Fruit fly (Drosophila melanogaster) whole organism, embryonic: ENCODE results near the gene Setx.

Experiments used
- Ada2b ChIP-seq: fragments of 200-800 bp; sonication (Bioruptor generic); IDR thresholded peaks from 2 replicates; pipeline ENCODE4 v1.3.6; 2022; ENCODE audit warnings: missing biosample characterization, missing genetic modification characterization
- BEAF-32 ChIP-seq: fragments of 200-800 bp; sonication (Bioruptor generic); optimal IDR thresholded peaks from 3 replicates; lab custom pipeline; 2017; ENCODE audit warnings: missing biosample characterization, missing genetic modification characterization, mild to moderate bottlenecking, moderate library complexity, missing genetic modification reagents
- CG10267 ChIP-seq: fragments of 200-800 bp; sonication (Bioruptor generic); optimal IDR thresholded peaks from 2 replicates; lab custom pipeline; 2018; ENCODE audit warnings: missing biosample characterization, mild to moderate bottlenecking, missing genetic modification characterization, moderate library complexity
- CG12104 ChIP-seq: fragments of 200-800 bp; sonication (Bioruptor generic); optimal IDR thresholded peaks from 3 replicates; lab custom pipeline; 2016; ENCODE audit warnings: missing biosample characterization, missing genetic modification characterization
- CG12769 ChIP-seq: fragments of 200-800 bp; sonication (Bioruptor generic); optimal IDR thresholded peaks from 2 replicates; lab custom pipeline; 2019; ENCODE audit warnings: missing biosample characterization, mild to moderate bottlenecking, missing genetic modification characterization, moderate library complexity
- CG14667 ChIP-seq: fragments of 200-800 bp; sonication (Bioruptor generic); IDR thresholded peaks from 2 replicates; pipeline ENCODE4 v1.3.6; 2022; ENCODE audit warnings: missing biosample characterization, missing genetic modification characterization
- CG14860 ChIP-seq: fragments of 200-800 bp; sonication (Bioruptor generic); IDR thresholded peaks from 3 replicates; pipeline ENCODE4 v1.3.6; 2022; ENCODE audit warnings: missing biosample characterization, missing genetic modification characterization; ENCODE audit not compliant: partially characterized antibody
- CG16813 ChIP-seq: fragments of 200-800 bp; sonication (Bioruptor generic); IDR thresholded peaks from 3 replicates; pipeline ENCODE4 v1.3.6; 2022; ENCODE audit warnings: missing biosample characterization, missing genetic modification characterization; ENCODE audit not compliant: partially characterized antibody
- CG16863 ChIP-seq: fragments of 200-800 bp; sonication (Bioruptor generic); optimal IDR thresholded peaks from 3 replicates; lab custom pipeline; 2016; ENCODE audit warnings: missing biosample characterization, missing genetic modification characterization
- CG17186 ChIP-seq: fragments of 200-800 bp; sonication (Bioruptor generic); optimal IDR thresholded peaks from 3 replicates; lab custom pipeline; 2017; ENCODE audit warnings: missing biosample characterization, missing genetic modification reagents, missing genetic modification characterization
- CG2116 ChIP-seq: fragments of 200-800 bp; sonication (Bioruptor generic); optimal IDR thresholded peaks from 3 replicates; lab custom pipeline; 2018; ENCODE audit warnings: missing biosample characterization, mild to moderate bottlenecking, missing genetic modification characterization
- CG30020 ChIP-seq: fragments of 200-800 bp; optimal IDR thresholded peaks from 2 replicates; lab custom pipeline; 2019; ENCODE audit warnings: missing biosample characterization, mild to moderate bottlenecking, missing genetic modification characterization, moderate library complexity
- CG3847 ChIP-seq: fragments of 200-800 bp; sonication (Bioruptor generic); IDR thresholded peaks from 2 replicates; pipeline ENCODE4 v1.3.6; 2022; ENCODE audit warnings: missing biosample characterization, missing genetic modification characterization
- CG4617 ChIP-seq: fragments of 200-800 bp; sonication (Bioruptor generic); optimal IDR thresholded peaks from 3 replicates; lab custom pipeline; 2016; ENCODE audit warnings: missing biosample characterization, missing genetic modification characterization, borderline replicate concordance
- CG6654 ChIP-seq: fragments of 200-800 bp; sonication (Bioruptor generic); optimal IDR thresholded peaks from 2 replicates; lab custom pipeline; 2017; ENCODE audit warnings: missing biosample characterization, mild to moderate bottlenecking, missing genetic modification characterization
- CG6683 ChIP-seq: fragments of 200-800 bp; sonication (Bioruptor generic); optimal IDR thresholded peaks from 2 replicates; lab custom pipeline; 2017; ENCODE audit warnings: missing biosample characterization, mild to moderate bottlenecking, missing genetic modification characterization, missing genetic modification reagents
- CG6791 ChIP-seq: fragments of 200-800 bp; sonication (Bioruptor generic); IDR thresholded peaks from 3 replicates; pipeline ENCODE4 v1.3.6; 2022; ENCODE audit warnings: missing biosample characterization, missing genetic modification characterization; ENCODE audit not compliant: partially characterized antibody
- CG8089 ChIP-seq: fragments of 200-800 bp; sonication (Bioruptor generic); optimal IDR thresholded peaks from 3 replicates; lab custom pipeline; 2016; ENCODE audit warnings: missing biosample characterization, missing genetic modification characterization
- CG8359 ChIP-seq: fragments of 200-800 bp; sonication (Bioruptor generic); optimal IDR thresholded peaks from 2 replicates; lab custom pipeline; 2017; ENCODE audit warnings: missing biosample characterization, mild to moderate bottlenecking, missing genetic modification characterization, borderline replicate concordance
- CTCF ChIP-seq: fragments of 200-800 bp; sonication (Bioruptor generic); optimal IDR thresholded peaks from 2 replicates; lab custom pipeline; 2017; ENCODE audit warnings: missing biosample characterization, mild to moderate bottlenecking, missing genetic modification characterization, moderate library complexity
- E2f2 ChIP-seq: fragments of 200-800 bp; sonication (Bioruptor generic); IDR thresholded peaks from 2 replicates; pipeline ENCODE4 v1.3.6; 2022; ENCODE audit warnings: missing biosample characterization, missing genetic modification characterization
- HHEX ChIP-seq: fragments of 200-800 bp; sonication (Bioruptor generic); optimal IDR thresholded peaks from 3 replicates; lab custom pipeline; 2017; ENCODE audit warnings: missing biosample characterization, mild to moderate bottlenecking, missing genetic modification characterization, missing genetic modification reagents
- HmgZ ChIP-seq: fragments of 200-800 bp; sonication (Bioruptor generic); optimal IDR thresholded peaks from 2 replicates; lab custom pipeline; 2018; ENCODE audit warnings: missing biosample characterization, mild to moderate bottlenecking, missing genetic modification characterization
- Hmx ChIP-seq: fragments of 200-800 bp; sonication (Bioruptor generic); optimal IDR thresholded peaks from 2 replicates; lab custom pipeline; 2016; ENCODE audit warnings: missing biosample characterization, missing genetic modification characterization
- Hr78 ChIP-seq, 2 experiments: fragments of 200-800 bp in 1 of 2; fragments of >200 bp in 1 of 2; sonication (Bioruptor generic) in 1 of 2; optimal IDR thresholded peaks; 2 replicates each; lab custom pipeline; 2017 to 2019; ENCODE audit warnings: missing biosample characterization in 2 of 2, missing genetic modification characterization in 2 of 2, mild to moderate bottlenecking in 1 of 2, moderate library complexity in 1 of 2
- Kr ChIP-seq: fragments of 200-800 bp; sonication (Bioruptor generic); optimal IDR thresholded peaks from 2 replicates; lab custom pipeline; 2017; ENCODE audit warnings: missing biosample characterization, mild to moderate bottlenecking, missing genetic modification characterization
- MBD-R2 ChIP-seq: fragments of 200-800 bp; sonication (Bioruptor generic); IDR thresholded peaks from 2 replicates; pipeline ENCODE4 v1.3.6; 2022; ENCODE audit warnings: missing biosample characterization, missing genetic modification characterization
- Oli ChIP-seq: fragments of 200-800 bp; sonication (Bioruptor generic); optimal IDR thresholded peaks from 2 replicates; lab custom pipeline; 2018; ENCODE audit warnings: missing biosample characterization, mild to moderate bottlenecking, missing genetic modification characterization, moderate library complexity
- Opbp ChIP-seq: fragments of 200-800 bp; sonication (Bioruptor generic); IDR thresholded peaks from 3 replicates; pipeline ENCODE4 v1.3.6; 2022; ENCODE audit warnings: missing biosample characterization, missing genetic modification characterization; ENCODE audit not compliant: partially characterized antibody
- Scr ChIP-seq: fragments of 200-800 bp; sonication (Bioruptor generic); IDR thresholded peaks from 2 replicates; pipeline ENCODE4 v1.3.6; 2022; ENCODE audit warnings: missing biosample characterization, missing genetic modification characterization; ENCODE audit not compliant: partially characterized antibody
- Tbp ChIP-seq: fragments of >200 bp; optimal IDR thresholded peaks from 2 replicates; lab custom pipeline; 2018; ENCODE audit warnings: missing biosample characterization, missing genetic modification characterization
- Xbp1 ChIP-seq: fragments of 200-800 bp; sonication (Bioruptor generic); optimal IDR thresholded peaks from 3 replicates; lab custom pipeline; 2016; ENCODE audit warnings: missing biosample characterization, mild to moderate bottlenecking, missing genetic modification characterization
- ato ChIP-seq: fragments of 200-800 bp; sonication (Bioruptor generic); IDR thresholded peaks from 2 replicates; pipeline ENCODE4 v1.3.6; 2022; ENCODE audit warnings: missing biosample characterization, missing genetic modification characterization; ENCODE audit not compliant: partially characterized antibody
- ci ChIP-seq: fragments of 200-800 bp; sonication (Bioruptor generic); IDR thresholded peaks from 3 replicates; pipeline ENCODE4 v1.3.6; 2022; ENCODE audit warnings: missing biosample characterization, missing genetic modification characterization
- ftz-f1 ChIP-seq: fragments of 200-800 bp; sonication (Bioruptor generic); optimal IDR thresholded peaks from 2 replicates; lab custom pipeline; 2016; ENCODE audit warnings: missing biosample characterization, missing genetic modification characterization
- gfzf ChIP-seq: fragments of 200-800 bp; sonication (Bioruptor generic); optimal IDR thresholded peaks from 2 replicates; lab custom pipeline; 2016; ENCODE audit warnings: missing biosample characterization, mild to moderate bottlenecking, missing genetic modification characterization, moderate library complexity
- hb ChIP-seq: fragments of 200-800 bp; sonication (Bioruptor generic); IDR thresholded peaks from 3 replicates; pipeline ENCODE4 v1.3.6; 2022; ENCODE audit warnings: missing biosample characterization, missing genetic modification characterization; ENCODE audit not compliant: partially characterized antibody
- hbn ChIP-seq: fragments of 200-800 bp; sonication (Bioruptor generic); IDR thresholded peaks from 2 replicates; pipeline ENCODE4 v1.3.6; 2022; ENCODE audit warnings: missing biosample characterization, missing genetic modification characterization; ENCODE audit not compliant: partially characterized antibody
- hkb ChIP-seq, 2 experiments: fragments of 200-800 bp in 1 of 2; fragments of >200 bp in 1 of 2; sonication (Bioruptor generic) in 1 of 2; IDR thresholded peaks in 1 of 2; optimal IDR thresholded peaks in 1 of 2; 2 replicates each; pipeline versions ENCODE4 v1.3.6 to Lab custom; 2017 to 2022; ENCODE audit warnings: missing biosample characterization in 1 of 2, missing genetic modification characterization in 1 of 2
- ind ChIP-seq: fragments of 200-800 bp; sonication (Bioruptor generic); optimal IDR thresholded peaks from 3 replicates; lab custom pipeline; 2016; ENCODE audit warnings: missing biosample characterization, missing genetic modification characterization
- lilli ChIP-seq: fragments of 200-800 bp; sonication (Bioruptor generic); optimal IDR thresholded peaks from 3 replicates; lab custom pipeline; 2016; ENCODE audit warnings: missing biosample characterization, missing genetic modification characterization
- nerfin-2 ChIP-seq: fragments of 200-800 bp; sonication (Bioruptor generic); IDR thresholded peaks from 2 replicates; pipeline ENCODE4 v1.3.6; 2022; ENCODE audit warnings: missing biosample characterization, missing genetic modification characterization; ENCODE audit not compliant: partially characterized antibody
- phol ChIP-seq: fragments of 200-800 bp; sonication (Bioruptor generic); optimal IDR thresholded peaks from 3 replicates; lab custom pipeline; 2018; ENCODE audit warnings: missing biosample characterization, mild to moderate bottlenecking, missing genetic modification characterization, moderate library complexity
- pita ChIP-seq: fragments of 200-800 bp; sonication (Bioruptor generic); optimal IDR thresholded peaks from 2 replicates; lab custom pipeline; 2017; ENCODE audit warnings: missing biosample characterization, mild to moderate bottlenecking, missing genetic modification characterization
- pum ChIP-seq: fragments of 200-800 bp; sonication (Bioruptor generic); optimal IDR thresholded peaks from 2 replicates; lab custom pipeline; 2016; ENCODE audit warnings: missing biosample characterization, missing genetic modification characterization
- sna ChIP-seq: fragments of 200-800 bp; sonication (Bioruptor generic); IDR thresholded peaks from 2 replicates; pipeline ENCODE4 v1.3.6; 2022; ENCODE audit warnings: missing biosample characterization, missing genetic modification characterization; ENCODE audit not compliant: partially characterized antibody
- so ChIP-seq: fragments of 200-800 bp; sonication (Bioruptor generic); IDR thresholded peaks from 3 replicates; pipeline ENCODE4 v1.3.6; 2022; ENCODE audit warnings: missing biosample characterization, missing genetic modification characterization
- sob ChIP-seq: fragments of 200-800 bp; sonication (Bioruptor generic); IDR thresholded peaks from 2 replicates; pipeline ENCODE4 v1.3.6; 2022; ENCODE audit warnings: missing biosample characterization, missing genetic modification characterization
- stwl ChIP-seq: fragments of 200-800 bp; sonication (Bioruptor generic); optimal IDR thresholded peaks from 3 replicates; lab custom pipeline; 2018; ENCODE audit warnings: missing biosample characterization, mild to moderate bottlenecking, missing genetic modification characterization, moderate library complexity

The Setx gene

dm6 chr3L:8121590-8121989 lies 15.7 kb downstream of the Setx start, which contains the start of gene ldbr (continued):
- TF ChIP-seq hkb (optimal IDR thresholded peaks at IDR 0.05; lab: Kevin White, UChicago) (no peak), hkb (GFP tag; IDR thresholded peaks at IDR 0.05; lab: Robert Waterston, UW) (peak; percentile 26; the same call in 1 of the 2 replicates), CG17186 (peak; percentile 6), Hmx (no peak), HHEX (GFP tag; lab: Kevin White, UChicago) (no peak), ind (GFP tag; lab: Kevin White, UChicago) (no peak), CTCF (GFP tag; lab: Kevin White, UChicago) (no peak), nerfin-2 (GFP tag; lab: Robert Waterston, UW) (peak; percentile 52; the same call in 1 of the 2 replicates), CG6654 (no peak), gfzf (GFP tag; lab: Kevin White, UChicago) (peak; percentile 40), Oli (tag; lab: Kevin White, UChicago) (no peak), stwl (tag; lab: Kevin White, UChicago) (peak; percentile 60), sob (GFP tag; lab: Robert Waterston, UW) (peak; percentile 8; the same call in 1 of the 2 replicates), CG4617 (GFP tag; lab: Kevin White, UChicago) (peak; percentile 18), CG8089 (GFP tag; lab: Kevin White, UChicago) (no peak), Kr (GFP tag; lab: Kevin White, UChicago) (no peak), pita (GFP tag; lab: Kevin White, UChicago) (no peak), CG8359 (GFP tag; lab: Kevin White, UChicago) (no peak), lilli (GFP tag; lab: Kevin White, UChicago) (peak; percentile 17), ato (GFP tag; lab: Robert Waterston, UW) (peak; percentile 56), E2f2 (GFP tag; lab: Robert Waterston, UW) (peak; percentile 93), ftz-f1 (GFP tag; lab: Kevin White, UChicago) (no peak), CG3847 (GFP tag; lab: Robert Waterston, UW) (no peak), CG12104 (GFP tag; lab: Kevin White, UChicago) (no peak), MBD-R2 (GFP tag; lab: Robert Waterston, UW) (peak; percentile 74), CG10267 (tag; lab: Kevin White, UChicago) (peak; percentile 94), ci (GFP tag; lab: Robert Waterston, UW) (0 out of 3 replicates have a peak, but pooled peaks have one; percentile 29), hbn (GFP tag; lab: Robert Waterston, UW) (peak; percentile 29; the same call in 1 of the 2 replicates), CG12769 (tag; lab: Kevin White, UChicago) (no peak), CG6683 (GFP tag; lab: Kevin White, UChicago) (no peak), phol (tag; lab: Kevin White, UChicago) (peak; percentile 39), Xbp1 (GFP tag; lab: Kevin White, UChicago) (no peak), so (no peak), Tbp (GFP tag; lab: Kevin White, UChicago) (no peak), BEAF-32 (peak; percentile 38), Hr78 (GFP tag; optimal IDR thresholded peaks at IDR 0.05; lab: Kevin White, UChicago) (no peak), Ada2b (GFP tag; lab: Robert Waterston, UW) (no peak), CG14667 (GFP tag; lab: Robert Waterston, UW) (no peak), CG6791 (peak; percentile 57; the same call in 2 of the 3 replicates), CG2116 (GFP tag; lab: Kevin White, UChicago) (peak; percentile 87), Scr (GFP tag; lab: Robert Waterston, UW) (peak; percentile 57), Opbp (GFP tag; lab: Robert Waterston, UW) (peak; percentile 45; the same call in 2 of the 3 replicates), HmgZ (tag; lab: Kevin White, UChicago) (peak; percentile 41), pum (GFP tag; lab: Kevin White, UChicago) (no peak), CG14860 (GFP tag; lab: Robert Waterston, UW) (0 out of 3 replicates have a peak, but pooled peaks have one; percentile 33), CG16813 (GFP tag; lab: Robert Waterston, UW) (peak; percentile 54; the same call in 2 of the 3 replicates), hb (GFP tag; lab: Robert Waterston, UW) (no peak; the same call in 2 of the 3 replicates), sna (GFP tag; lab: Robert Waterston, UW) (no peak), CG30020 (tag; lab: Kevin White, UChicago) (no peak), CG16863 (GFP tag; lab: Kevin White, UChicago) (no peak)
